Fruit fly (Drosophila melanogaster): ENCODE results near the gene Gug.

The Gug gene

dm6 chr3L:8461229-8462004, 11.7 kb downstream of the Gug start (continued):
- TF ChIP-seq CG17328 (GFP tag; IDR thresholded peaks at IDR 0.05) (no peak), sisA (GFP tag; IDR thresholded peaks at IDR 0.05) (no peak), MTF-1 (GFP tag; optimal IDR thresholded peaks at IDR 0.05; ENCODE audit: borderline replicate concordance) (no peak), twi (tag; optimal IDR thresholded peaks at IDR 0.05) (peak; percentile 37), phol (tag; optimal IDR thresholded peaks at IDR 0.05) (no peak), chif (GFP tag; optimal IDR thresholded peaks at IDR 0.05) (no peak), CG2199 (GFP tag; IDR thresholded peaks at IDR 0.05) (0 out of 3 replicates have a peak, but pooled peaks have one; percentile 61), hb (GFP tag; IDR thresholded peaks at IDR 0.05; ENCODE audit: partially characterized antibody) (no peak), D19B (GFP tag; optimal IDR thresholded peaks at IDR 0.05) (peak; percentile 70)

dm6 chr3L:8480944-8481343, 31.2 kb downstream of the Gug start:
- peak; percentile 41 for TF ChIP-seq Ets65A (GFP tag)
- TF ChIP-seq zen (tag; optimal IDR thresholded peaks at IDR 0.05), result peak; percentile 91
- TF ChIP-seq tll (GFP tag; optimal IDR thresholded peaks at IDR 0.05), result peak in 1 of 2 experiments; percentile 28
- no peak for TF ChIP-seq pfk (GFP tag; optimal IDR thresholded peaks at IDR 0.05)

dm6 chr3L:8506975-8507441, 57.3 kb downstream of the Gug start, which contains the start of gene CG43163:
Gene CG43163 (minus strand): TSS chr3L:8507146.
- TF ChIP-seq HLH4C (GFP tag; IDR thresholded peaks at IDR 0.05; ENCODE audit: partially characterized antibody), result no peak
- peak; percentile 70 for TF ChIP-seq grau (tag; optimal IDR thresholded peaks at IDR 0.05)
- peak; percentile 21; the same call in 1 of the 2 replicates for TF ChIP-seq CG14667 (GFP tag; IDR thresholded peaks at IDR 0.05)
- TF ChIP-seq CG2202 (tag; optimal IDR thresholded peaks at IDR 0.05), result peak; percentile 26
- TF ChIP-seq CG7786 (GFP tag; optimal IDR thresholded peaks at IDR 0.05), result no peak
- no peak for TF ChIP-seq Hey (tag; optimal IDR thresholded peaks at IDR 0.05)
- TF ChIP-seq PHDP (tag; optimal IDR thresholded peaks at IDR 0.05), result peak; percentile 80
- TF ChIP-seq aop (GFP tag; IDR thresholded peaks at IDR 0.05), result no peak
- TF ChIP-seq CG18476 (GFP tag; optimal IDR thresholded peaks at IDR 0.05), result peak; percentile 47
- no peak for TF ChIP-seq pros (GFP tag; optimal IDR thresholded peaks at IDR 0.05)
- TF ChIP-seq CG10147 (GFP tag; optimal IDR thresholded peaks at IDR 0.05), result peak; percentile 39
- no peak for TF ChIP-seq CG15073 (GFP tag; optimal IDR thresholded peaks at IDR 0.05)
- peak; percentile 61 for TF ChIP-seq chn (GFP tag; optimal IDR thresholded peaks at IDR 0.05)
- peak; percentile 99 for TF ChIP-seq zf30C (GFP tag; optimal IDR thresholded peaks at IDR 0.05)
- TF ChIP-seq CG10565 (GFP tag; optimal IDR thresholded peaks at IDR 0.05), result no peak
- peak; percentile 66 for TF ChIP-seq CG14441 (GFP tag; IDR thresholded peaks at IDR 0.05)
- TF ChIP-seq Dp (GFP tag; optimal IDR thresholded peaks at IDR 0.05), result peak; percentile 63
- peak; percentile 43 for TF ChIP-seq Ssrp (tag; optimal IDR thresholded peaks at IDR 0.05)
- TF ChIP-seq CG10209 (GFP tag; optimal IDR thresholded peaks at IDR 0.05), result peak; percentile 52
- TF ChIP-seq pb (GFP tag; optimal IDR thresholded peaks at IDR 0.05), result peak; percentile 11
- no peak for TF ChIP-seq CG6654 (GFP tag; optimal IDR thresholded peaks at IDR 0.05)
- peak; percentile 42 for TF ChIP-seq CG10543 (GFP tag; optimal IDR thresholded peaks at IDR 0.05)
- TF ChIP-seq CG11723 (GFP tag; optimal IDR thresholded peaks at IDR 0.05), result no peak
- peak; percentile 17 for TF ChIP-seq zfh2 (GFP tag; optimal IDR thresholded peaks at IDR 0.05)
- TF ChIP-seq CG3995 (GFP tag; optimal IDR thresholded peaks at IDR 0.05), result no peak
- TF ChIP-seq CG34422 (GFP tag; IDR thresholded peaks at IDR 0.05), result peak; percentile 78
- TF ChIP-seq mld (GFP tag; IDR thresholded peaks at IDR 0.05; ENCODE audit: partially characterized antibody), result no peak
- peak; percentile 58 for TF ChIP-seq CG15601 (tag; optimal IDR thresholded peaks at IDR 0.05)
- no peak for TF ChIP-seq emc (GFP tag; optimal IDR thresholded peaks at IDR 0.05)
- peak; percentile 45 for TF ChIP-seq Spps (tag; optimal IDR thresholded peaks at IDR 0.05)
- TF ChIP-seq CG14710 (tag; optimal IDR thresholded peaks at IDR 0.05), result peak; percentile 68
- TF ChIP-seq pnt (GFP tag; optimal IDR thresholded peaks at IDR 0.05), result no peak
- no peak for TF ChIP-seq bbx (GFP tag; IDR thresholded peaks at IDR 0.05; ENCODE audit: partially characterized antibody)

Data from whole organism, embryonic.